Worm (Caenorhabditis elegans): ENCODE measurements around the gene R12B2.8.

Gene R12B2.8

DNA sequence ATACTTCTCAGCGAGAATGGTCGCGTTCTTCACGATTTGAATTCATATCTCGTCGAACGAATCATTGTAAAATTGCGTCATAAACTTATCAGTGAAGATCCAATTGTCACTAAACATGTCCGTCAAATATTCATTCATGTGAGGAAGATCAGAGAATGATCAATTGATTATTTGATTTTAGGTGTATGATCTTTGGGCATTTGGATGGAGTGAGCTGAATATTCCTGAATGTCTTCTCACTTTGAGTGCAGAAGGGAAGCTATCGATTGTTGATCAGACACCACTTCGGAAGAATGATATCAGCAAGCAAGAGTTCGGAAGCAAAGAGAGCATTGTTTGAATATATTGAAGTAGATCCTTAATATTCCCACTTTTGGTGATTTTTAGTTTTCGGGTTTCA is 50.5 kb downstream of the R12B2.8 start (continued):
- TF ChIP-seq nhr-41 (GFP tag; IDR thresholded peaks at IDR 0.05) (no peak), zip-2 (tag; optimal IDR thresholded peaks at IDR 0.05) (no peak), T26A8.4 (GFP tag; IDR thresholded peaks at IDR 0.05) (peak; percentile 31; the same call in 1 of the 2 replicates), dmd-9 (GFP tag; IDR thresholded peaks at IDR 0.05) (no peak), madf-9 (GFP tag; conservative IDR thresholded peaks at IDR 0.05) (no peak), nhr-48 (tag; optimal IDR thresholded peaks at IDR 0.05) (peak; percentile 68), Y105C5A.15 (GFP tag; IDR thresholded peaks at IDR 0.05) (no peak), cey-2 (tag; optimal IDR thresholded peaks at IDR 0.05; ENCODE audit: borderline replicate concordance, insufficient read depth) (no peak), nhr-42 (GFP tag; IDR thresholded peaks at IDR 0.05) (no peak), R02D3.7 (tag; optimal IDR thresholded peaks at IDR 0.05) (no peak), F44E2.7 (GFP tag; IDR thresholded peaks at IDR 0.05) (no peak), aha-1 (tag) (peak; percentile 92), D1046.2 (GFP tag; IDR thresholded peaks at IDR 0.05) (no peak), lin-29 (GFP tag; IDR thresholded peaks at IDR 0.05) (no peak), pha-4 (GFP tag; IDR thresholded peaks at IDR 0.05) (no peak), pha-4 (tag; optimal IDR thresholded peaks at IDR 0.05) (no peak), snpc-1.2 (GFP tag; IDR thresholded peaks at IDR 0.05) (no peak), aly-2 (tag; optimal IDR thresholded peaks at IDR 0.05) (no peak), sdz-12 (GFP tag; optimal IDR thresholded peaks at IDR 0.05) (no peak), lir-3 (tag; optimal IDR thresholded peaks at IDR 0.05) (no peak), Y75B8A.6 (GFP tag; IDR thresholded peaks at IDR 0.05) (peak; percentile 68), jun-1 (tag; optimal IDR thresholded peaks at IDR 0.05) (no peak), ztf-7 (tag; optimal IDR thresholded peaks at IDR 0.05) (no peak), nhr-237 (tag; optimal IDR thresholded peaks at IDR 0.05) (no peak), nhr-11 (tag; optimal IDR thresholded peaks at IDR 0.05) (no peak), ZK337.2 (GFP tag; IDR thresholded peaks at IDR 0.05) (no peak), T20F7.1 (GFP tag; optimal IDR thresholded peaks at IDR 0.05) (peak; percentile 74), lin-13 (GFP tag; optimal IDR thresholded peaks at IDR 0.05) (peak; percentile 40), duxl-1 (tag; optimal IDR thresholded peaks at IDR 0.05; ENCODE audit: poor library complexity) (no peak), nhr-102 (tag; optimal IDR thresholded peaks at IDR 0.05) (peak; percentile 51), egl-43 (GFP tag; IDR thresholded peaks at IDR 0.05) (no peak), unc-130 (GFP tag; optimal IDR thresholded peaks at IDR 0.05) (no peak), rbr-2 (tag; optimal IDR thresholded peaks at IDR 0.05) (no peak), madf-5 (GFP tag; IDR thresholded peaks at IDR 0.05) (no peak), nhr-10 (tag; optimal IDR thresholded peaks at IDR 0.05) (peak; percentile 64), ztf-11 (tag; optimal IDR thresholded peaks at IDR 0.05) (no peak), saeg-2 (GFP tag; IDR thresholded peaks at IDR 0.05) (no peak), nhr-77 (tag; optimal IDR thresholded peaks at IDR 0.05) (peak; percentile 61), zfp-3 (GFP tag; conservative IDR thresholded peaks at IDR 0.05) (no peak; the same call in 1 of the 2 replicates), fos-1 (tag; optimal IDR thresholded peaks at IDR 0.05) (no peak), mdt-29 (GFP tag; IDR thresholded peaks at IDR 0.05) (peak; percentile 51; the same call in 1 of the 2 replicates), nhr-76 (tag; optimal IDR thresholded peaks at IDR 0.05) (no peak), ces-1 (GFP tag; optimal IDR thresholded peaks at IDR 0.05) (no peak), ceh-20 (GFP tag; IDR thresholded peaks at IDR 0.05) (no peak), Y48G9A.11 (GFP tag; IDR thresholded peaks at IDR 0.05) (no peak), tag-97 (GFP tag; IDR thresholded peaks at IDR 0.05) (no peak), lin-1 (GFP tag; IDR thresholded peaks at IDR 0.05) (no peak), zfp-2 (tag; optimal IDR thresholded peaks at IDR 0.05) (no peak), php-3 (GFP tag; IDR thresholded peaks at IDR 0.05) (no peak), mep-1 (tag; optimal IDR thresholded peaks at IDR 0.05) (peak; percentile 80), skn-1 (tag; optimal IDR thresholded peaks at IDR 0.05) (no peak), mes-2 (tag; optimal IDR thresholded peaks at IDR 0.05; ENCODE audit: poor library complexity, severe bottlenecking) (peak; percentile 42), hif-1 (tag; optimal IDR thresholded peaks at IDR 0.05) (no peak)

Measured in whole organism, L4 larva.